Fruit fly (Drosophila melanogaster): ENCODE data around the gene CG9951.

- TF ChIP-seq so (GFP tag; IDR thresholded peaks at IDR 0.05) (no peak), CG33557 (GFP tag; optimal IDR thresholded peaks at IDR 0.05) (no peak), CG16815 (GFP tag; optimal IDR thresholded peaks at IDR 0.05) (no peak), Eip74EF (GFP tag; optimal IDR thresholded peaks at IDR 0.05) (no peak), otp (GFP tag; IDR thresholded peaks at IDR 0.05) (no peak), CG6654 (GFP tag; optimal IDR thresholded peaks at IDR 0.05) (no peak), unc-4 (GFP tag; IDR thresholded peaks at IDR 0.05; ENCODE audit: partially characterized antibody) (no peak), Fer1 (GFP tag; optimal IDR thresholded peaks at IDR 0.05) (peak; percentile 40), ranshi (GFP tag; IDR thresholded peaks at IDR 0.05) (no peak), CTCF (GFP tag; optimal IDR thresholded peaks at IDR 0.05) (no peak)
Observed at dm6 chr3L:16865123-16865831, 2.3 kb downstream of the CG9951 start, which contains the start of gene Lmpt.

Data from whole organism, embryonic.